Fruit fly (Drosophila melanogaster) whole organism, larva: ENCODE results near the gene CG6179.
A peak's percentile ranks its signal among the peaks of the same experiment; 100 is the strongest.

Experiments
- noc ChIP-seq: fragments of 200-800 bp; sonication (Bioruptor generic); optimal IDR thresholded peaks from 3 replicates; lab custom pipeline; 2019; ENCODE audit warnings: missing biosample characterization, mild to moderate bottlenecking, missing genetic modification characterization, moderate library complexity

CG6179 gene

dm6 chrX:18369767-18370166 is 10.1 kb upstream of the CG6179 start:
- TF ChIP-seq noc: no peak

DNA sequence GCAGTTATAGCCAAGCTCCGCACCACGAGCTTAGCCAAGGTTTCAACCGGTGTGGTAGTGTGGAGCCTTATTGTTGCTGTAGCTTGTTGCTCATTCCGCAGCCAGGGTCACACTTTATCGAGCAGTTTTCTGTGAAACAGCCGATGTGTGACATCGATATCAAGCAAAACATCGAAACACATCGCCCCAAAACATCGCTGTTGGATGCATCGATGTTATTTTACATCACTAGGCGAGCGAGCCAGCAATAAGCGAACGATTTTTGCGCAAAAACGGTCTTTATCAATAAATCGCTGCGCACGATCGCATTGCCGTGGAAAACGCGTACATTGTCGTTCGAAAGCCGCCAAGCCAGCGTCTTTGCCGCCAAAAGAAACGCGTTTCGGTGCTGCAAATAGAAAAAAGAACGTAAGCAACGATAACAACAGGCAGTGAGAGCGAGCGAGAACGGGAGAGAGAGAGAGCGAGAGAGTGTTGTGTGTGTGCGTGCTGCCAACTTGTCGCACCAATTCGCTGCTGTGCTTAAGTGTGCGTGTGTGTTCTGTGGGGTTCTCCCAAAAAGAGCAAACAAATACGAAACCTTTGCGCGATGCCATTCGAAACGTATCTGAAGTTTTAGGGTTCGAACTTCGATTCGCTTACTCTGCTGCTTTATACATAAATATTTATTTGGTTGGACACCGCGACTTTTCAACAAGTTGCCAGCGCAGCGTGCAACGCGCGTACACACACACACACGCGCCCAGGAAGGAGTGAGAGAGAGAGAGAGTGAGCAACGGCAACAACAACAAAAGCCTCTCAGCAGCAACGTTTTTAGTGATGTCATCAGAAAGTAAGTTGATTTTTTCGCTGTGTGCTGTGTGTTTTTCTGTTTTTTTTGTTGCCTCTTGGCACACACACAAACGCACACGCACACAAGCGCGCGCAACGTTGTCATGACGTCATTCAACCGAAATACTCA is 8.8 kb upstream of the CG6179 start:
- TF ChIP-seq noc: no peak

DNA sequence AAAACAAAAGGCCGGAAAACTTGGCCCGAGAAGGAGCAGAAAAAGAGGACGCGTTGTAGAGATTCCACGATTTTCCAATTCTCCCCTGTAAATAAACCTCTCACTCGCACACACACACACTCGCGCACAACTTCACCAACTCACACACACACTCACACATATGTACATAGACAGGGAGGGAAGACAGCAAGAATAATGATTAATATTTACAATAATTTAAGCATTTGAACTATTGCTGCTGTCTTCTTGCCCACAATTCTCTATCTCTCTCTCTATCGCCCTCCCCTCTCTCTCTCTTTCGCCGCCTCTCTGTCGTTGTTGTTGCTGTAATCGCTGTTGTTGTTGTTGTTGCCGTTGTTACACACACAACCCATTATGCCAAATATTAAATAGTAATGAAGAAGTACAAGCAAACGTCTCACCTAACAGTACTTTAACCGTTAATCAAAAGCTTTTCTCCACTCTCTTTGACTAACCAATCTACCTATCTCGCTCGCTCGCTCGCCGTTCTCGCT is 5.4 kb upstream of the CG6179 start:
- TF ChIP-seq noc: no peak

DNA sequence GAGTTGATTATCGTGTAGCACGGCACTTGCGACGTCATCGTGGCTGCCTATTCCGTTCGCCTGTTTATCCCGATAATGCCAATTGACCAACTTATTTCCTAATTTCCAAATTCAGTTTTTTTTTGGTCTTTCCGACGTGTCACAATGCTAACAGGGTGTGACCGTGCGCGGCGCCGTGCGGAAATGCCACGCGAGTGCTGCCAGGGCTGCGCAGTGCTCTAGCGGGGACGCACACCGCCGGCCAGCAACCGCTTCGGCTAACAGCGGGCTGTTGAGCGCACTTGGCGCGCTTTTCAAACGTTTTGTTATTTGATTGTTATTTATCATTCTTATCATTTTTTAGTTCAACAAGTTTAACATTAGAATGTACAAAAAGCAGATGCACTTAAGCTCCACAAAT is 5.2 kb downstream of the CG6179 start, which contains the start of gene betaCOP:
Gene betaCOP, minus strand, starts transcription at position 187 of the 400 bp plus-strand sequence.
- TF ChIP-seq noc: no peak

- no peak for TF ChIP-seq noc
These were observed 5.9 kb downstream of the CG6179 start for dm6 chrX:18385801-18386200.

DNA sequence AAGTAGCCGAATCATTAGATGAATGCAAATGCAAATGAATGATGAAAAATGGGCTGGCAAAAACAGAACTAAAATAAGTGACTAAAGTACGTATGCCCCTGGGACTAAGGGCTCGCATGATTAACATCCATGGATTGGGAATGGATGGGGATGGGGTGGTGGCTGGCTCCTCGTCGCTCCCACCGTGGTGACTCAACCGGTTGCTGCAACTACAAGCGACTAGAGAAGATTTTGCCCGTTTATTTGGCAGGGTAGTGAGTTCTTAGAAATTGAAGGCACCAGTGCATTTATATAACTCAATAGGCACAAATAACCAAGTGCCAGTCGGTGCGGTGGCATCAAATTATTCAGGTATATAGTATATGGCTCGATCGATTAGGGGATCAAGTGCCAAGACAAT is 6.9 kb downstream of the CG6179 start, which contains the start of gene Tsf1:
Gene Tsf1, plus strand, starts transcription at position 301 of the 400 bp plus-strand sequence.
- no peak for TF ChIP-seq noc

- TF ChIP-seq noc: no peak
These were observed 15.3 kb downstream of the CG6179 start for dm6 chrX:18395157-18395556.

DNA sequence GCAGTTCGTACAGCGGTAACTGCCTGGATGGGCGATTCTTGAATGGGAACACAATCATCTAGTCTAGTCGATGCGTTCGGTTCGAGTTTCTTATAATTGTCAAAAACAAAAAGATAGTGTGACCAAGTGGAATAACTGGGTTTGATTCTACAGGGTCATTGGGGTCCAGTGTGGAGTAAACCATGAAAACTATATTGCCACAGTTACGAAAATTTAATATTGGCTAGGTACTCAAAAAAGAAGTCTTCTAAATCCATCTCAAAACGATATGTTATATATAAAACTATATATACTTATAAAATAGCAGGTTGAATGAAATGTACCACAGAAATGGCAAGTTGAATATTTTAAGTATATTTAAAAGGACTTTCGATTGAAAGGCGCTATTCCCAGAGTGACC is 20.1 kb downstream of the CG6179 start, which contains the start of gene CG34328:
Gene CG34328, minus strand, starts transcription at position 101 of the 400 bp plus-strand sequence.
- TF ChIP-seq noc: no peak

DNA sequence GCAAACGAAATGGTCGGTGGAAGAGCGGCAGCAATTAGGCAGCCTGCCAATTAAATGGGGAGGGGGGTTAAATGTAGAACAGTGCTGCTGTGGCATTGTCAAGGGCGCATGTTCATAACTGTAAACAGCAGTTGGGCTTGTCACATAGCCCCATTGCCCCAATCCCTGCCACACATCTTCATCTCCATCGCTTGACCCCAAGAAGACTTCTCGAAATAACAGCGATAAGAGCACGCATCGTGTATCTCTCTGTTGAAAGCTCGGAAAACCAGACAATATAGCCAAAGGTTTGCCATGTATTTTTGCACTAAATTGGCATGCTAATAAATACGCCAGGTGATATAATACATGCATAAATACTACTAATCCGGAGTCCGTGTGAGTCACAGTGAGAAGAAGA is 22.7 kb downstream of the CG6179 start:
- no peak for TF ChIP-seq noc

- no peak for TF ChIP-seq noc
These were observed 24.3 kb downstream of the CG6179 start for dm6 chrX:18404150-18404631.

DNA sequence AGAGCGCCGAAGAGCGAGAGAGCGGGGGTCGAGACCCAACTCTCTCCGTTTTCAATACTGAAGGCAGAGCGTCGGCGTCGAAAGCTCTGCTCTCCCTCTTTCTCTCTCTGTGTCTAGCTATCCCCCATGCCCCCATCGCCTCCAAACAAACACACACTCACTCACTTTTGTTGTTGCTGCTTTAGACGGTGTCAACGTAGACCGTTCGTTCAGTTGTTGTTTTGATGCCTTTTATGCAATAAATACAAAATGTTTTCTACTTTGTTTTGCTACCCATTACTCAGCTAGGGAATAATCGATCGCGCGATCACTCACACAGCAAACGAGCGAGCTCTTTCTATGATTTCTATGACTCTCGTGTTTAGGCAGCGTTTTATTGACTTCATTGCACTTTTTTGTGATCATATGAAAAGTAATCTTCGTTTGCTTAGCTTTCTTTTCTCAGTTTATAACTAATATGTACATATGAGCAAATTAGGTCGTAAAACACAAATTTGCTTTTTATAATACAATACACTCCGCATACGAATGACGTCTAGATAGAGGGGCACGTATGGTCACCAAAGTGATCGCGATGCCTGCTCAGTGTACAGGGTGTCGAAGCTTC is 24.9 kb downstream of the CG6179 start:
- peak; percentile 81 for TF ChIP-seq noc

- peak; percentile 77 for TF ChIP-seq noc
These were observed 25.7 kb downstream of the CG6179 start for dm6 chrX:18405567-18406059.

- TF ChIP-seq noc: peak; percentile 67
These were observed 26.9 kb downstream of the CG6179 start for dm6 chrX:18406593-18407393.

dm6 chrX:18407394-18407721 is 27.5 kb downstream of the CG6179 start:
- no peak for TF ChIP-seq noc

DNA sequence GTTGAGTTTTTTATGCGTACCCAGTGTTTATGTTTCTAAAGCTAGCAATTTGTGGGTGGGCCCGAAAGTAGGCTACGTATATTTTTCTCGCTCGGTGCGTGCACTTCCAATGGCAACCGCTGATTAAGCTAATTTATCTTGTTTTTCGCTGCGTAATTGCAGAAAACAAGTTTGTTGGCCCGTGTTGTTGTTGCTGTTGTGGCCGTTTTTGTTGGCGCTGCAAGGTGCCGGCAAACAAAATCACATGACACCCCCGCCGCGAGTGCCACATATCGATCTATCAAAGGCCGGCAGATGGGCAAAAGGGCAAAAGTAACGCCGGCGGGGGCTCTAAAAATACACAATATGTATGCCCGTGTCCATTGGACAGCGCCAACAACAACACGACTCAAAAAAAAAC is 29.6 kb downstream of the CG6179 start:
- TF ChIP-seq noc: no peak

DNA sequence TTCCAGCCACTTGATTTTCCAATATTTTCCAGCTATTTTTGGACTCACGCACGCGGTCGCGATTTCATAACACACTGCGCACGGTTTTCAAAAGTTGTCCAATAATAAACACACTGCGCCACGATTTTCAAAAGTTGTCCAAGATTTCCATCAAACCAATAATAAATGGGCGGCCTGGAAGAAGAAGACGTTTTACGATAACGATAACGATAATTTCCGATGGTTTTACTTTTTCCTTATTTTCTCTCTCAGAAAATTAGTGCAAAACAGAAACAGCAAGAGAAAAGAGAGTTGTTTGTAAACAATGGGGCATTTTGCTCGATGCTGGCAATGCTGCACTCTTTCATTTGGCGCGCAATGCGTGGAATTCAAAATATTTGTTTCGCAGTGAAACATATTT is 30.1 kb downstream of the CG6179 start, which contains the start of gene Nt5b:
Gene Nt5b, minus strand, starts transcription at position 207 of the 400 bp plus-strand sequence.
- no peak for TF ChIP-seq noc
